Fruit fly (Drosophila melanogaster): ENCODE results near the gene Taf4.

The Taf4 gene

dm6 chr3L:16113607-16114337 is 760 bp downstream of the Taf4 start (continued):
- TF ChIP-seq oc (tag; optimal IDR thresholded peaks at IDR 0.05) (no peak), trh (GFP tag; optimal IDR thresholded peaks at IDR 0.05) (peak; percentile 70), Eip74EF (GFP tag; optimal IDR thresholded peaks at IDR 0.05) (no peak), H15 (GFP tag; IDR thresholded peaks at IDR 0.05) (no peak; the same call in 2 of the 3 replicates), CG10366 (GFP tag; IDR thresholded peaks at IDR 0.05) (peak; percentile 80), ham (GFP tag; IDR thresholded peaks at IDR 0.05) (no peak), Hmx (GFP tag; optimal IDR thresholded peaks at IDR 0.05) (peak; percentile 68), nau (GFP tag; optimal IDR thresholded peaks at IDR 0.05) (no peak), CG8290 (GFP tag; optimal IDR thresholded peaks at IDR 0.05) (peak; percentile 63), CG8290 (tag; optimal IDR thresholded peaks at IDR 0.05) (no peak), Oaz (GFP tag; IDR thresholded peaks at IDR 0.05) (no peak; the same call in 1 of the 2 replicates), pum (GFP tag; optimal IDR thresholded peaks at IDR 0.05) (peak; percentile 84), Max (GFP tag; optimal IDR thresholded peaks at IDR 0.05) (peak; percentile 88), vnd (GFP tag; IDR thresholded peaks at IDR 0.05; ENCODE audit: partially characterized antibody) (peak; percentile 32; the same call in 2 of the 3 replicates), CG10543 (GFP tag; optimal IDR thresholded peaks at IDR 0.05) (no peak), CG12744 (GFP tag; optimal IDR thresholded peaks at IDR 0.05) (peak; percentile 61), toy (GFP tag; IDR thresholded peaks at IDR 0.05) (peak; percentile 52; the same call in 1 of the 2 replicates), Elba2 (GFP tag; optimal IDR thresholded peaks at IDR 0.05) (no peak), CG2712 (tag; optimal IDR thresholded peaks at IDR 0.05) (peak; percentile 84), CG2889 (GFP tag; IDR thresholded peaks at IDR 0.05) (no peak), CTCF (GFP tag; optimal IDR thresholded peaks at IDR 0.05) (no peak), esg (GFP tag; conservative IDR thresholded peaks at IDR 0.05) (peak; percentile 75), kah (GFP tag; optimal IDR thresholded peaks at IDR 0.05) (peak; percentile 45), CG15479 (GFP tag; optimal IDR thresholded peaks at IDR 0.05) (peak; percentile 99), stwl (tag; optimal IDR thresholded peaks at IDR 0.05) (peak; percentile 13), CG42726 (GFP tag; IDR thresholded peaks at IDR 0.05; ENCODE audit: partially characterized antibody) (peak; percentile 78), C15 (GFP tag; IDR thresholded peaks at IDR 0.05) (peak; percentile 68; the same call in 1 of the 3 replicates), pnt (GFP tag; optimal IDR thresholded peaks at IDR 0.05) (peak; percentile 75), tap (tag; optimal IDR thresholded peaks at IDR 0.05) (no peak), CG4282 (GFP tag; optimal IDR thresholded peaks at IDR 0.05) (peak; percentile 75), HmgD (GFP tag; optimal IDR thresholded peaks at IDR 0.05) (peak; percentile 74), ind (GFP tag; optimal IDR thresholded peaks at IDR 0.05) (peak; percentile 83), nmo (GFP tag; optimal IDR thresholded peaks at IDR 0.05) (peak; percentile 82), sim (GFP tag; IDR thresholded peaks at IDR 0.05) (no peak), CG10565 (GFP tag; optimal IDR thresholded peaks at IDR 0.05) (peak; percentile 39), Mrtf (GFP tag; IDR thresholded peaks at IDR 0.05) (peak; percentile 61; the same call in 1 of the 3 replicates), Oli (tag; optimal IDR thresholded peaks at IDR 0.05) (peak; percentile 65), CG32532 (GFP tag; IDR thresholded peaks at IDR 0.05) (peak; percentile 88), CG17328 (GFP tag; IDR thresholded peaks at IDR 0.05) (peak; percentile 82), Taf1 (GFP tag; IDR thresholded peaks at IDR 0.05) (peak; percentile 22; the same call in 1 of the 2 replicates), Dad (GFP tag; optimal IDR thresholded peaks at IDR 0.05) (peak; percentile 83), CG3407 (GFP tag; optimal IDR thresholded peaks at IDR 0.05) (peak; percentile 66), Blimp-1 (GFP tag; optimal IDR thresholded peaks at IDR 0.05) (no peak), CG14014 (GFP tag; IDR thresholded peaks at IDR 0.05) (peak; percentile 80), hkb (optimal IDR thresholded peaks at IDR 0.05) (no peak), hkb (GFP tag; IDR thresholded peaks at IDR 0.05) (peak; percentile 90), CG11696 (GFP tag; IDR thresholded peaks at IDR 0.05) (peak; percentile 56), nerfin-2 (GFP tag; IDR thresholded peaks at IDR 0.05; ENCODE audit: partially characterized antibody) (peak; percentile 35; the same call in 1 of the 2 replicates), CG6175 (GFP tag; IDR thresholded peaks at IDR 0.05) (no peak), pho (GFP tag; optimal IDR thresholded peaks at IDR 0.05) (peak; percentile 93), CG12219 (GFP tag; optimal IDR thresholded peaks at IDR 0.05) (peak; percentile 61)

All from whole organism, embryonic.